In the genomic region with DNA sequence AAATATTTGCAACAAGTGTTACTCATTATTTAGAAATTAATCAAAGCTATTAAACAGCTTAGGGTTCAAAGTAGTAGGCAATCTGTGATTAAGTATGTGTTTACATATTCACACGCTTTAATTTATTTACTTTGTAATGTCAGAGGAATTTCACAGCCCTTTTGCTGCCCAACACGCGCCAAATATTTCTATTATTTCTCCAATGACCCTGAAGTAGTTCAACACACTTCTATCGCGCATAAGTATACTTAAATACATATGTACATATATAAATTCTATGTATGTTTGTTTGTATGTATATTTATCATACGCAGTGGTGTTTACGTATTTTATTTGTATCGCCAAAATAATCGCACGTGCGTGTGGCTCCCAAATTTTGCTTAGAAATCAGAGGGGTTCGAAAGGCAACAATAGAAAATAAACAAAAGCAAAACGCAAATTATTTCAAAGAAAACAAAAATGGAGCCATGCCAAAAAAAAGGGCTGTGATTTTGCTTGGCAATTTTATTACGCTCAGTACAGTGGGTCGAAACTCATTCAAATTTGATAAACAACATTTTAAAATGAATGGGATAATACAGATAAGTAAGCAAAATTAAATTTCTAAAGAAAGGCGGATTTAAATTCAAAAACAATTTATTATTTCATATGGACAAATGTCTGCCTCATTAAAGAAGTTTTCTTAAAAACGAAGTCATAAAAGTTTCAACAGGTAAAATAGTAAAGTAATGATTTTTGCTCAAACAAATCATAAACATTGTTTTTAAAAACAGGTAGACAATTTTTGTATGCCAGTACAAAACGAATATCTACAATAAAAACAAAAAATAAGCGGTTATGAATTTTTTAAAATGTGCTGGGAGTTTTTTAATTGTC, we compare ENCODE assay signal across 5 fruit fly cellular contexts.
TF ChIP-seq lines count a peak whose summit lies in the region.

No protein-coding gene starts in this region.

- no peak for TF ChIP-seq CTCF in whole organism, embryonic (GFP tag; optimal IDR thresholded peaks at IDR 0.05; lab: Kevin White, UChicago)

TF ChIP-seq in whole organism, adult, 20 proteins besides CTCF, POLR2A, EP300 and RAD21:
- TF ChIP-seq kay (GFP tag; lab: Kevin White, UChicago; ENCODE audit: borderline replicate concordance) (peak; percentile 64), cnc (optimal IDR thresholded peaks at IDR 0.05; lab: Kevin White, UChicago) (no peak), CG14711 (tag; optimal IDR thresholded peaks at IDR 0.05; lab: Kevin White, UChicago) (peak; percentile 18), tj (GFP tag; optimal IDR thresholded peaks at IDR 0.05; lab: Kevin White, UChicago) (peak; percentile 8), CG7045 (GFP tag; optimal IDR thresholded peaks at IDR 0.05; lab: Kevin White, UChicago) (peak; percentile 21)

TF ChIP-seq in whole organism, embryonic, 481 proteins besides CTCF, POLR2A, EP300 and RAD21 (continues in another document):
- TF ChIP-seq otp (GFP tag; IDR thresholded peaks at IDR 0.05; lab: Robert Waterston, UW) (no peak), wor (GFP tag; IDR thresholded peaks at IDR 0.05; lab: Robert Waterston, UW) (no peak), sc (optimal IDR thresholded peaks at IDR 0.05; lab: Kevin White, UChicago) (no peak), sc (GFP tag; optimal IDR thresholded peaks at IDR 0.05; lab: Kevin White, UChicago) (no peak), Blimp-1 (GFP tag; optimal IDR thresholded peaks at IDR 0.05; lab: Kevin White, UChicago) (peak; percentile 2), CG4404 (GFP tag; IDR thresholded peaks at IDR 0.05; lab: Robert Waterston, UW) (no peak), Gug (GFP tag; IDR thresholded peaks at IDR 0.05; lab: Robert Waterston, UW) (no peak), NfI (GFP tag; optimal IDR thresholded peaks at IDR 0.05; lab: Kevin White, UChicago) (no peak), CG8089 (GFP tag; optimal IDR thresholded peaks at IDR 0.05; lab: Kevin White, UChicago) (no peak), sisA (GFP tag; IDR thresholded peaks at IDR 0.05; lab: Robert Waterston, UW) (peak; percentile 17; the same call in 1 of the 2 replicates), hbn (GFP tag; IDR thresholded peaks at IDR 0.05; lab: Robert Waterston, UW; ENCODE audit: partially characterized antibody) (no peak), wek (GFP tag; optimal IDR thresholded peaks at IDR 0.05; lab: Kevin White, UChicago) (no peak), croc (GFP tag; conservative IDR thresholded peaks at IDR 0.05; lab: Robert Waterston, UW) (no peak), Taf1 (GFP tag; IDR thresholded peaks at IDR 0.05; lab: Robert Waterston, UW) (peak; percentile 48; the same call in 1 of the 2 replicates), CG18619 (GFP tag; optimal IDR thresholded peaks at IDR 0.05; lab: Kevin White, UChicago) (peak; percentile 80), lmd (GFP tag; IDR thresholded peaks at IDR 0.05; lab: Robert Waterston, UW) (peak; percentile 53; the same call in 1 of the 2 replicates), CG10462 (GFP tag; optimal IDR thresholded peaks at IDR 0.05; lab: Kevin White, UChicago) (no peak), z (GFP tag; IDR thresholded peaks at IDR 0.05; lab: Robert Waterston, UW) (no peak), Elba2 (GFP tag; optimal IDR thresholded peaks at IDR 0.05; lab: Kevin White, UChicago) (no peak)

TF ChIP-seq in whole organism, prepupa, 60 proteins besides CTCF, POLR2A, EP300 and RAD21 (continues in another document):
- no peak for TF ChIP-seq CG16779 (tag; optimal IDR thresholded peaks at IDR 0.05; lab: Kevin White, UChicago)
- TF ChIP-seq CG6808 (GFP tag; optimal IDR thresholded peaks at IDR 0.05; lab: Kevin White, UChicago), result no peak
- TF ChIP-seq Smox (GFP tag; optimal IDR thresholded peaks at IDR 0.05; lab: Kevin White, UChicago), result peak; percentile 17
- TF ChIP-seq fkh (GFP tag; optimal IDR thresholded peaks at IDR 0.05; lab: Kevin White, UChicago), result peak; percentile 55
- peak; percentile 8 for TF ChIP-seq CG32006 (GFP tag; optimal IDR thresholded peaks at IDR 0.05; lab: Kevin White, UChicago)
- peak; percentile 24 for TF ChIP-seq Ets21C (GFP tag; optimal IDR thresholded peaks at IDR 0.05; lab: Kevin White, UChicago)
- TF ChIP-seq Lpt (GFP tag; optimal IDR thresholded peaks at IDR 0.05; lab: Kevin White, UChicago), result no peak
- no peak for TF ChIP-seq fd85E (GFP tag; optimal IDR thresholded peaks at IDR 0.05; lab: Kevin White, UChicago)
- peak; percentile 43 for TF ChIP-seq net (GFP tag; optimal IDR thresholded peaks at IDR 0.05; lab: Kevin White, UChicago)
- TF ChIP-seq CG11902 (GFP tag; optimal IDR thresholded peaks at IDR 0.05; lab: Kevin White, UChicago), result no peak
- TF ChIP-seq CG8632 (GFP tag; optimal IDR thresholded peaks at IDR 0.05; lab: Kevin White, UChicago), result peak; percentile 35
- no peak for TF ChIP-seq Blimp-1 (GFP tag; optimal IDR thresholded peaks at IDR 0.05; lab: Kevin White, UChicago)
- no peak for TF ChIP-seq CG6792 (GFP tag; optimal IDR thresholded peaks at IDR 0.05; lab: Kevin White, UChicago)
- TF ChIP-seq Eip93F (GFP tag; optimal IDR thresholded peaks at IDR 0.05; lab: Kevin White, UChicago), result no peak
- TF ChIP-seq CG31627 (GFP tag; optimal IDR thresholded peaks at IDR 0.05; lab: Kevin White, UChicago), result peak; percentile 4
- TF ChIP-seq CG10631 (GFP tag; optimal IDR thresholded peaks at IDR 0.05; lab: Kevin White, UChicago), result no peak
- no peak for TF ChIP-seq achi (GFP tag; optimal IDR thresholded peaks at IDR 0.05; lab: Kevin White, UChicago)
- TF ChIP-seq CG8319 (GFP tag; optimal IDR thresholded peaks at IDR 0.05; lab: Kevin White, UChicago), result no peak
- TF ChIP-seq CG6163 (GFP tag; IDR thresholded peaks at IDR 0.05; lab: Robert Waterston, UW), result no peak
- TF ChIP-seq Met (GFP tag; optimal IDR thresholded peaks at IDR 0.05; lab: Kevin White, UChicago), result peak; percentile 36

TF ChIP-seq in whole organism, pupa, 21 proteins besides CTCF, POLR2A, EP300 and RAD21:
- no peak for TF ChIP-seq CG17806 (tag; optimal IDR thresholded peaks at IDR 0.05; lab: Kevin White, UChicago)
- no peak for TF ChIP-seq CG34367 (tag; optimal IDR thresholded peaks at IDR 0.05; lab: Kevin White, UChicago)
- peak; percentile 1 for TF ChIP-seq CG9948 (tag; optimal IDR thresholded peaks at IDR 0.05; lab: Kevin White, UChicago)
- no peak for TF ChIP-seq Snoo (tag; optimal IDR thresholded peaks at IDR 0.05; lab: Kevin White, UChicago)
- TF ChIP-seq D1 (tag; optimal IDR thresholded peaks at IDR 0.05; lab: Kevin White, UChicago), result no peak
- no peak for TF ChIP-seq CG13204 (GFP tag; optimal IDR thresholded peaks at IDR 0.05; lab: Kevin White, UChicago)
- TF ChIP-seq Ets98B (GFP tag; IDR thresholded peaks at IDR 0.05; lab: Robert Waterston, UW), result no peak
- TF ChIP-seq rn (GFP tag; IDR thresholded peaks at IDR 0.05; lab: Robert Waterston, UW), result no peak
- TF ChIP-seq CG12605 (GFP tag; IDR thresholded peaks at IDR 0.05; lab: Robert Waterston, UW), result no peak
- 0 out of 2 replicates have a peak, but pooled peaks have one; percentile 21 for TF ChIP-seq CG32121 (GFP tag; IDR thresholded peaks at IDR 0.05; lab: Robert Waterston, UW)
- TF ChIP-seq gl (tag; optimal IDR thresholded peaks at IDR 0.05; lab: Kevin White, UChicago), result no peak
- no peak for TF ChIP-seq Pif1B (GFP tag; optimal IDR thresholded peaks at IDR 0.05; lab: Kevin White, UChicago)
- TF ChIP-seq Pif1A (GFP tag; optimal IDR thresholded peaks at IDR 0.05; lab: Kevin White, UChicago), result no peak
- TF ChIP-seq CG8159 (tag; optimal IDR thresholded peaks at IDR 0.05; lab: Kevin White, UChicago), result no peak
- TF ChIP-seq fd96Ca (GFP tag; IDR thresholded peaks at IDR 0.05; lab: Robert Waterston, UW), result no peak
TF ChIP-seq in whole organism, pupa: peak in this region for 2.

TF ChIP-seq in whole organism, wandering third instar larva, 38 proteins besides CTCF, POLR2A, EP300 and RAD21:
- TF ChIP-seq rgr (GFP tag; optimal IDR thresholded peaks at IDR 0.05; lab: Kevin White, UChicago) (peak; percentile 43), lola (GFP tag; optimal IDR thresholded peaks at IDR 0.05; lab: Kevin White, UChicago) (no peak), Myc (optimal IDR thresholded peaks at IDR 0.05; lab: Kevin White, UChicago) (no peak), brk (GFP tag; optimal IDR thresholded peaks at IDR 0.05; lab: Kevin White, UChicago) (no peak), fru (GFP tag; optimal IDR thresholded peaks at IDR 0.05; lab: Kevin White, UChicago) (peak; percentile 55), HLH106 (tag; optimal IDR thresholded peaks at IDR 0.05; lab: Kevin White, UChicago) (peak; percentile 25), foxo (GFP tag; optimal IDR thresholded peaks at IDR 0.05; lab: Kevin White, UChicago) (peak in 1 of 2 experiments; percentile 28), sv (GFP tag; optimal IDR thresholded peaks at IDR 0.05; lab: Kevin White, UChicago) (peak; percentile 79), woc (GFP tag; optimal IDR thresholded peaks at IDR 0.05; lab: Kevin White, UChicago) (no peak), Sp1 (GFP tag; optimal IDR thresholded peaks at IDR 0.05; lab: Kevin White, UChicago) (peak; percentile 13), GATAd (GFP tag; optimal IDR thresholded peaks at IDR 0.05; lab: Kevin White, UChicago) (no peak), ey (GFP tag; optimal IDR thresholded peaks at IDR 0.05; lab: Kevin White, UChicago) (peak; percentile 26)
